Fruit fly (Drosophila melanogaster) whole organism, embryonic: Measurements from ENCODE around the gene CG8051.
A peak's percentile ranks its signal among the peaks of the same experiment; 100 is the strongest.

Experiments used
- Bgb ChIP-seq: fragments of 200-800 bp; sonication (Bioruptor generic); IDR thresholded peaks from 2 replicates; pipeline ENCODE4 v1.3.6; 2022; ENCODE audit warnings: missing biosample characterization, missing genetic modification characterization; ENCODE audit not compliant: partially characterized antibody
- Blimp-1 ChIP-seq: fragments of 200-800 bp; sonication (Bioruptor generic); optimal IDR thresholded peaks from 3 replicates; lab custom pipeline; 2018; ENCODE audit warnings: missing biosample characterization, missing genetic modification characterization, mild to moderate bottlenecking, moderate library complexity, missing genetic modification reagents
- CG1024 ChIP-seq: fragments of 200-800 bp; sonication (Bioruptor generic); IDR thresholded peaks from 2 replicates; pipeline ENCODE4 v1.3.6; 2022; ENCODE audit warnings: missing biosample characterization, missing genetic modification characterization
- CG10654 ChIP-seq: fragments of 200-800 bp; sonication (Bioruptor generic); optimal IDR thresholded peaks from 2 replicates; lab custom pipeline; 2016; ENCODE audit warnings: missing biosample characterization, missing genetic modification characterization
- CG10979 ChIP-seq: fragments of 200-800 bp; sonication (Bioruptor generic); optimal IDR thresholded peaks from 2 replicates; lab custom pipeline; 2018; ENCODE audit warnings: missing biosample characterization, mild to moderate bottlenecking, missing genetic modification characterization, moderate library complexity
- CG11456 ChIP-seq: fragments of 200-800 bp; sonication (Bioruptor generic); IDR thresholded peaks from 3 replicates; pipeline ENCODE4 v1.3.6; 2022; ENCODE audit warnings: missing biosample characterization, missing genetic modification characterization
- CG12155 ChIP-seq: fragments of 200-800 bp; sonication (Bioruptor generic); optimal IDR thresholded peaks from 3 replicates; lab custom pipeline; 2016; ENCODE audit warnings: missing biosample characterization, missing genetic modification characterization
- CG12299 ChIP-seq: fragments of 200-800 bp; sonication (Bioruptor generic); optimal IDR thresholded peaks from 2 replicates; lab custom pipeline; 2018; ENCODE audit warnings: missing biosample characterization, mild to moderate bottlenecking, missing genetic modification characterization
- CG13287 ChIP-seq: fragments of 200-800 bp; sonication (Bioruptor generic); IDR thresholded peaks from 2 replicates; pipeline ENCODE4 v1.3.6; 2022; ENCODE audit warnings: missing biosample characterization, missing genetic modification characterization; ENCODE audit not compliant: partially characterized antibody
- CG14441 ChIP-seq: fragments of 200-800 bp; sonication (Bioruptor generic); IDR thresholded peaks from 2 replicates; pipeline ENCODE4 v1.3.6; 2022; ENCODE audit warnings: missing biosample characterization, missing genetic modification characterization
- CG14710 ChIP-seq: fragments of 200-800 bp; sonication (Bioruptor generic); optimal IDR thresholded peaks from 3 replicates; lab custom pipeline; 2019; ENCODE audit warnings: missing biosample characterization, mild to moderate bottlenecking, missing genetic modification characterization, moderate library complexity
- CG15514 ChIP-seq: fragments of 200-800 bp; sonication (Bioruptor generic); optimal IDR thresholded peaks from 3 replicates; lab custom pipeline; 2017; ENCODE audit warnings: missing biosample characterization, missing genetic modification characterization, mild to moderate bottlenecking, moderate library complexity, missing genetic modification reagents
- CG17361 ChIP-seq: fragments of 200-800 bp; sonication (Bioruptor generic); IDR thresholded peaks from 3 replicates; pipeline ENCODE4 v1.3.6; 2022; ENCODE audit warnings: missing biosample characterization, missing genetic modification characterization
- CG1832 ChIP-seq: fragments of 200-800 bp; sonication (Bioruptor generic); optimal IDR thresholded peaks from 2 replicates; lab custom pipeline; 2017; ENCODE audit warnings: missing biosample characterization, mild to moderate bottlenecking, missing genetic modification characterization, inconsistent platforms
- CG2889 ChIP-seq: fragments of 200-800 bp; sonication (Bioruptor generic); IDR thresholded peaks from 3 replicates; pipeline ENCODE4 v1.3.6; 2022; ENCODE audit warnings: missing biosample characterization, missing genetic modification characterization
- CG34376 ChIP-seq: fragments of 200-800 bp; sonication (Bioruptor generic); optimal IDR thresholded peaks from 2 replicates; lab custom pipeline; 2018; ENCODE audit warnings: missing biosample characterization, mild to moderate bottlenecking, missing genetic modification characterization
- CG3726 ChIP-seq: fragments of 200-800 bp; sonication (Bioruptor generic); IDR thresholded peaks from 3 replicates; pipeline ENCODE4, ENCODE4 v1.3.6; 2022; ENCODE audit warnings: missing biosample characterization, missing genetic modification characterization
- CG7963 ChIP-seq: fragments of 200-800 bp; sonication (Bioruptor generic); IDR thresholded peaks from 3 replicates; pipeline ENCODE4 v1.3.6; 2022; ENCODE audit warnings: missing biosample characterization, missing genetic modification characterization; ENCODE audit not compliant: partially characterized antibody
- CG7987 ChIP-seq: fragments of 200-800 bp; sonication (Bioruptor generic); optimal IDR thresholded peaks from 2 replicates; lab custom pipeline; 2018; ENCODE audit warnings: missing biosample characterization, mild to moderate bottlenecking, missing genetic modification characterization, moderate library complexity
- CkIIα-i1 ChIP-seq: fragments of 200-800 bp; sonication (Bioruptor generic); IDR thresholded peaks from 2 replicates; pipeline ENCODE4 v1.3.6; 2022; ENCODE audit warnings: missing biosample characterization, missing genetic modification characterization
- Fer3 ChIP-seq: fragments of 200-800 bp; sonication (Bioruptor generic); optimal IDR thresholded peaks from 2 replicates; lab custom pipeline; 2018; ENCODE audit warnings: missing biosample characterization, mild to moderate bottlenecking, missing genetic modification characterization, moderate library complexity
- HmgZ ChIP-seq: fragments of 200-800 bp; sonication (Bioruptor generic); optimal IDR thresholded peaks from 2 replicates; lab custom pipeline; 2018; ENCODE audit warnings: missing biosample characterization, mild to moderate bottlenecking, missing genetic modification characterization
- NFAT ChIP-seq: fragments of 200-800 bp; sonication (Bioruptor generic); IDR thresholded peaks from 2 replicates; pipeline ENCODE4 v1.3.6; 2022; ENCODE audit warnings: missing biosample characterization, missing genetic modification characterization
- Pdp1 ChIP-seq, 2 experiments: fragments of 200-800 bp; sonication (Bioruptor generic); optimal IDR thresholded peaks; 3 replicates each; lab custom pipeline; 2016; ENCODE audit warnings: missing biosample characterization in 2 of 2, missing genetic modification characterization in 2 of 2, mild to moderate bottlenecking in 1 of 2, moderate library complexity in 1 of 2
- Ptx1 ChIP-seq: fragments of 200-800 bp; sonication (Bioruptor generic); IDR thresholded peaks from 2 replicates; pipeline ENCODE4 v1.3.6; 2022; ENCODE audit warnings: missing biosample characterization, missing genetic modification characterization
- Rfx ChIP-seq: fragments of 200-800 bp; sonication (Bioruptor generic); IDR thresholded peaks from 2 replicates; pipeline ENCODE4 v1.3.6; 2022; ENCODE audit warnings: missing biosample characterization, missing genetic modification characterization
- Scr ChIP-seq: fragments of 200-800 bp; sonication (Bioruptor generic); IDR thresholded peaks from 2 replicates; pipeline ENCODE4 v1.3.6; 2022; ENCODE audit warnings: missing biosample characterization, missing genetic modification characterization; ENCODE audit not compliant: partially characterized antibody
- Sin3A ChIP-seq: fragments of >200 bp; optimal IDR thresholded peaks from 2 replicates; lab custom pipeline; 2018
- Sox100B ChIP-seq: fragments of 200-800 bp; sonication (Bioruptor generic); optimal IDR thresholded peaks from 3 replicates; lab custom pipeline; 2018; ENCODE audit warnings: missing biosample characterization, mild to moderate bottlenecking, missing genetic modification characterization
- Ssrp ChIP-seq: fragments of 200-800 bp; sonication (Bioruptor generic); optimal IDR thresholded peaks from 2 replicates; lab custom pipeline; 2018; ENCODE audit warnings: missing biosample characterization, mild to moderate bottlenecking, missing genetic modification characterization, moderate library complexity
- Stat92E ChIP-seq, 3 experiments: fragments of >200 bp in 2 of 3; fragments of 200-800 bp in 1 of 3; sonication (Bioruptor generic) in 1 of 3; optimal IDR thresholded peaks; 2 replicates each; lab custom pipeline; 2017 to 2019; ENCODE audit warnings: missing biosample characterization in 3 of 3, missing genetic modification characterization in 3 of 3, mild to moderate bottlenecking in 1 of 3, moderate library complexity in 1 of 3
- bsh ChIP-seq, 2 experiments: fragments of 200-800 bp; sonication (Bioruptor generic); optimal IDR thresholded peaks; 2 replicates each; lab custom pipeline; 2017 to 2018; ENCODE audit warnings: mild to moderate bottlenecking in 2 of 2, missing biosample characterization in 2 of 2, missing genetic modification characterization in 2 of 2, moderate library complexity in 1 of 2
- corto ChIP-seq: fragments of 200-800 bp; sonication (Bioruptor generic); optimal IDR thresholded peaks from 2 replicates; lab custom pipeline; 2016; ENCODE audit warnings: missing biosample characterization, mild to moderate bottlenecking, missing genetic modification characterization, moderate library complexity
- eve ChIP-seq, 2 experiments: fragments of >200 bp; optimal IDR thresholded peaks; 2 replicates each; lab custom pipeline; 2017; ENCODE audit warnings: missing biosample characterization in 2 of 2, missing genetic modification characterization in 2 of 2
- fd64A ChIP-seq: fragments of 200-800 bp; sonication (Bioruptor generic); optimal IDR thresholded peaks from 3 replicates; lab custom pipeline; 2018; ENCODE audit warnings: missing biosample characterization, mild to moderate bottlenecking, missing genetic modification characterization
- fd96Cb ChIP-seq: fragments of 200-800 bp; sonication (Bioruptor generic); optimal IDR thresholded peaks from 2 replicates; lab custom pipeline; 2018; ENCODE audit warnings: missing biosample characterization, mild to moderate bottlenecking, missing genetic modification characterization, moderate library complexity
- fu2 ChIP-seq: fragments of 200-800 bp; sonication (Bioruptor generic); optimal IDR thresholded peaks from 2 replicates; lab custom pipeline; 2016; ENCODE audit warnings: missing biosample characterization, missing genetic modification characterization
- gcm ChIP-seq: fragments of 200-800 bp; sonication (Bioruptor generic); optimal IDR thresholded peaks from 2 replicates; lab custom pipeline; 2019; ENCODE audit warnings: missing biosample characterization, mild to moderate bottlenecking, missing genetic modification characterization, moderate library complexity
- inv ChIP-seq: fragments of 200-800 bp; sonication (Bioruptor generic); IDR thresholded peaks from 2 replicates; pipeline ENCODE4 v1.3.6; 2022; ENCODE audit warnings: missing biosample characterization, missing genetic modification characterization; ENCODE audit not compliant: partially characterized antibody
- lola ChIP-seq, 3 experiments: fragments of >200 bp in 2 of 3; fragments of 200-800 bp in 1 of 3; sonication (Bioruptor generic) in 1 of 3; optimal IDR thresholded peaks; 2 replicates each; lab custom pipeline; 2017 to 2019; ENCODE audit warnings: missing biosample characterization in 3 of 3, missing genetic modification characterization in 3 of 3, mild to moderate bottlenecking in 1 of 3, moderate library complexity in 1 of 3
- nau ChIP-seq: fragments of 200-800 bp; sonication (Bioruptor generic); optimal IDR thresholded peaks from 3 replicates; lab custom pipeline; 2017; ENCODE audit warnings: missing biosample characterization, mild to moderate bottlenecking, missing genetic modification characterization, missing genetic modification reagents
- ranshi ChIP-seq: fragments of 200-800 bp; sonication (Bioruptor generic); IDR thresholded peaks from 2 replicates; pipeline ENCODE4 v1.3.6; 2022; ENCODE audit warnings: missing biosample characterization, missing genetic modification characterization
- row ChIP-seq: fragments of 200-800 bp; sonication (Bioruptor generic); IDR thresholded peaks from 3 replicates; pipeline ENCODE4 v1.3.6; 2022; ENCODE audit warnings: missing biosample characterization, missing genetic modification characterization
- sisA ChIP-seq: fragments of 200-800 bp; sonication (Bioruptor generic); IDR thresholded peaks from 2 replicates; pipeline ENCODE4 v1.3.6; 2022; ENCODE audit warnings: missing biosample characterization, missing genetic modification characterization
- sug ChIP-seq: fragments of 200-800 bp; optimal IDR thresholded peaks from 2 replicates; lab custom pipeline; 2019; ENCODE audit warnings: missing biosample characterization, mild to moderate bottlenecking, missing genetic modification characterization, moderate library complexity
- vvl ChIP-seq: fragments of 200-800 bp; sonication (Bioruptor generic); IDR thresholded peaks from 2 replicates; pipeline ENCODE4 v1.3.6; 2022; ENCODE audit warnings: missing biosample characterization, missing genetic modification characterization
- wek ChIP-seq: fragments of 200-800 bp; sonication (Bioruptor generic); optimal IDR thresholded peaks from 3 replicates; lab custom pipeline; 2018; ENCODE audit warnings: missing biosample characterization, mild to moderate bottlenecking, missing genetic modification characterization, moderate library complexity
- zfh1 ChIP-seq: fragments of 200-800 bp; sonication (Bioruptor generic); IDR thresholded peaks from 3 replicates; pipeline ENCODE4 v1.3.6; 2022; ENCODE audit warnings: missing biosample characterization, missing genetic modification characterization

Gene CG8051

DNA sequence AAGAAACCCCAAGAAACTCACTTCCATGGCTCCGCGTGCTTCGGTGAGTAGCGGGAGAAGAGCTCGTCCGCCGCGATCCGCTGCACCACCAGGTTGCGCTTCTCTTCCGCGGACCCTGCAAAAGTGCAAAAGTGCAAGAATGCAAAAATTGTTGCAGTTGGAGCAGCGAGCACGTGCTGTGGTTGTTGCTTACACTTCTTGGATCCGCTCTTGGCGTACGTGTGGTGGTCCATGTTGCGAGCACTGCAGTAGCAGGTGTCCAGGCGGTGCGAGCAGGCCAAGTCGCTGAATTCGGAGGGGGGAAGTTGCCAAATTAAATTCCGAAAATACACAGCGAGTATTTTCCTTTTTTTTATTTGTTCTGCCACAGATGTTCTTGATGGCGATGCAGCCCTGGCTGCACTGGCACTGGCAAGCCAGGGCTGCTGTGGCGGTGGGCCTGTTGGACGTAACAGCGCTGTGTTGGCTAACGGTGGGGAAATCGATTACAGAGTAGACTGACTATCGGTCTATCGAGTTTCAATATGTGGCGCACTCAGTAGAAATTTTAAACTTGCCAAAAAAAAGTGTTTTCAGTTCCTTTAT, 39.1 kb downstream of the CG8051 start, which contains the start of gene CG8010 (continued):
- TF ChIP-seq Scr (GFP tag; lab: Robert Waterston, UW) (peak; percentile 41), bsh (GFP tag; optimal IDR thresholded peaks at IDR 0.05; lab: Kevin White, UChicago) (peak in 1 of 2 experiments; percentile 7), CG10654 (GFP tag; lab: Kevin White, UChicago) (no peak), CG7963 (GFP tag; lab: Robert Waterston, UW) (peak; percentile 42; the same call in 1 of the 3 replicates), Sox100B (no peak), CG12299 (tag; lab: Kevin White, UChicago) (no peak), corto (GFP tag; lab: Kevin White, UChicago) (no peak), Blimp-1 (GFP tag; lab: Kevin White, UChicago) (no peak), Rfx (peak; percentile 57), lola (GFP tag; optimal IDR thresholded peaks at IDR 0.05; lab: Kevin White, UChicago) (no peak), Bgb (GFP tag; lab: Robert Waterston, UW) (peak; percentile 52; the same call in 1 of the 2 replicates), fd96Cb (tag; lab: Kevin White, UChicago) (no peak), Sin3A (lab: Kevin White, UChicago) (peak; percentile 13), CG1832 (GFP tag; lab: Kevin White, UChicago) (no peak), HmgZ (tag; lab: Kevin White, UChicago) (peak; percentile 56), nau (GFP tag; lab: Kevin White, UChicago) (no peak), Ptx1 (GFP tag; lab: Robert Waterston, UW) (peak; percentile 33; the same call in 1 of the 2 replicates), fd64A (GFP tag; lab: Kevin White, UChicago) (no peak), sug (tag; lab: Kevin White, UChicago) (peak; percentile 34), CG3726 (GFP tag; lab: Robert Waterston, UW) (no peak), CG34376 (GFP tag; lab: Kevin White, UChicago) (peak; percentile 14), Stat92E (GFP tag; optimal IDR thresholded peaks at IDR 0.05; lab: Kevin White, UChicago) (no peak), fu2 (GFP tag; lab: Kevin White, UChicago) (peak; percentile 7), CG17361 (GFP tag; lab: Robert Waterston, UW) (no peak), CG10979 (tag; lab: Kevin White, UChicago) (peak; percentile 37), eve (GFP tag; optimal IDR thresholded peaks at IDR 0.05; lab: Kevin White, UChicago) (no peak), gcm (GFP tag; lab: Kevin White, UChicago) (no peak), CG15514 (GFP tag; lab: Kevin White, UChicago) (peak; percentile 77), Pdp1 (GFP tag; optimal IDR thresholded peaks at IDR 0.05; lab: Kevin White, UChicago) (peak in 1 of 2 experiments; percentile 28), wek (GFP tag; lab: Kevin White, UChicago) (no peak), vvl (GFP tag; lab: Robert Waterston, UW) (peak; percentile 40; the same call in 1 of the 2 replicates), Ssrp (tag; lab: Kevin White, UChicago) (no peak), CG2889 (GFP tag; lab: Robert Waterston, UW) (no peak), zfh1 (peak; percentile 48; the same call in 1 of the 3 replicates), CG14441 (0 out of 2 replicates have a peak, but pooled peaks have one; percentile 16), NFAT (GFP tag; lab: Robert Waterston, UW) (0 out of 2 replicates have a peak, but pooled peaks have one; percentile 9), CG11456 (peak; percentile 39; the same call in 1 of the 3 replicates), row (GFP tag; lab: Robert Waterston, UW) (peak; percentile 53), CG13287 (GFP tag; lab: Robert Waterston, UW) (peak; percentile 73), CG1024 (0 out of 2 replicates have a peak, but pooled peaks have one; percentile 24), CG14710 (tag; lab: Kevin White, UChicago) (peak; percentile 45), inv (peak; percentile 33; the same call in 1 of the 2 replicates), ranshi (0 out of 2 replicates have a peak, but pooled peaks have one; percentile 34), CG12155 (GFP tag; lab: Kevin White, UChicago) (peak; percentile 68), CG7987 (peak; percentile 31), sisA (GFP tag; lab: Robert Waterston, UW) (no peak), Fer3 (tag; lab: Kevin White, UChicago) (no peak), CkIIα-i1 (GFP tag; lab: Robert Waterston, UW) (no peak)
